Worm (Caenorhabditis elegans) whole organism, late embryonic: ENCODE data around the gene ppat-1.

Source experiments
- C08G9.2 ChIP-seq: sonication (generic microtip); optimal IDR thresholded peaks from 2 replicates; lab custom pipeline; 2016; ENCODE audit warnings: mild to moderate bottlenecking, missing genetic modification characterization, moderate library complexity, missing compliant biosample characterization
- C38D4.7 ChIP-seq: fragments of 200-800 bp; sonication (Bioruptor generic); optimal IDR thresholded peaks from 2 replicates; lab custom pipeline; 2018; ENCODE audit warnings: mild to moderate bottlenecking, missing genetic modification characterization, moderate library complexity, missing compliant biosample characterization
- F13H6.1 ChIP-seq: sonication (generic microtip); optimal IDR thresholded peaks from 2 replicates; lab custom pipeline; 2016; ENCODE audit warnings: missing genetic modification characterization, missing compliant biosample characterization
- K02D7.2 ChIP-seq: sonication (generic microtip); optimal IDR thresholded peaks from 2 replicates; lab custom pipeline; 2017; ENCODE audit warnings: mild to moderate bottlenecking, missing genetic modification characterization, missing compliant biosample characterization
- T23F11.4 ChIP-seq: fragments of 200-800 bp; sonication (Bioruptor generic); optimal IDR thresholded peaks from 2 replicates; lab custom pipeline; 2018; ENCODE audit warnings: mild to moderate bottlenecking, missing genetic modification characterization, missing compliant biosample characterization
- Y22D7AL.16 ChIP-seq: sonication (generic microtip); optimal IDR thresholded peaks from 2 replicates; lab custom pipeline; 2016; ENCODE audit warnings: missing genetic modification characterization, missing compliant biosample characterization
- ceh-14 ChIP-seq: sonication (generic microtip); optimal IDR thresholded peaks from 2 replicates; lab custom pipeline; 2016; ENCODE audit warnings: missing genotype, missing genetic modification characterization, missing compliant biosample characterization
- ceh-22 ChIP-seq: sonication (generic microtip); optimal IDR thresholded peaks from 2 replicates; lab custom pipeline; 2017; ENCODE audit warnings: missing biosample characterization, missing genetic modification characterization
- ceh-34 ChIP-seq: sonication (generic microtip); optimal IDR thresholded peaks from 2 replicates; lab custom pipeline; 2016; ENCODE audit warnings: mild to moderate bottlenecking, missing genetic modification characterization, missing compliant biosample characterization
- ceh-9 ChIP-seq: sonication (generic microtip); optimal IDR thresholded peaks from 2 replicates; lab custom pipeline; 2016; ENCODE audit warnings: mild to moderate bottlenecking, missing genetic modification characterization, inconsistent platforms, missing compliant biosample characterization
- che-1 ChIP-seq: sonication (generic microtip); optimal IDR thresholded peaks from 2 replicates; lab custom pipeline; 2016; ENCODE audit warnings: mild to moderate bottlenecking, missing genetic modification characterization, missing compliant biosample characterization
- dve-1 ChIP-seq: sonication (generic microtip); optimal IDR thresholded peaks from 2 replicates; lab custom pipeline; 2017; ENCODE audit warnings: antibody characterized with exemption, mild to moderate bottlenecking, missing genetic modification characterization, missing compliant biosample characterization
- fkh-10 ChIP-seq: fragments of 150-350 bp; optimal IDR thresholded peaks from 2 replicates; lab custom pipeline; 2014; ENCODE audit warnings: missing biosample characterization, missing genetic modification reagents, missing genetic modification characterization
- hlh-13 ChIP-seq: fragments of 200-800 bp; sonication (Bioruptor generic); optimal IDR thresholded peaks from 2 replicates; lab custom pipeline; 2018; ENCODE audit warnings: mild to moderate bottlenecking, missing genetic modification characterization, missing compliant biosample characterization
- hlh-15 ChIP-seq: sonication (generic microtip); optimal IDR thresholded peaks from 2 replicates; lab custom pipeline; 2016; ENCODE audit warnings: missing genetic modification characterization, missing compliant biosample characterization
- hlh-6 ChIP-seq: sonication (generic microtip); optimal IDR thresholded peaks from 2 replicates; lab custom pipeline; 2016; ENCODE audit warnings: missing genotype, missing genetic modification characterization, missing compliant biosample characterization
- lim-6 ChIP-seq: sonication (generic microtip); optimal IDR thresholded peaks from 2 replicates; lab custom pipeline; 2016; ENCODE audit warnings: missing genetic modification characterization, missing compliant biosample characterization
- lin-11 ChIP-seq: fragments of 200-800 bp; sonication (Bioruptor generic); optimal IDR thresholded peaks from 2 replicates; lab custom pipeline; 2018; ENCODE audit warnings: mild to moderate bottlenecking, missing genetic modification characterization, missing compliant biosample characterization
- nhr-11 ChIP-seq: fragments of 150-350 bp; optimal IDR thresholded peaks from 2 replicates; lab custom pipeline; 2014; ENCODE audit warnings: missing biosample characterization, missing genetic modification characterization
- nhr-232 ChIP-seq: sonication (generic microtip); optimal IDR thresholded peaks from 2 replicates; lab custom pipeline; 2016; ENCODE audit warnings: missing genetic modification characterization, missing compliant biosample characterization
- odd-2 ChIP-seq: sonication (generic microtip); optimal IDR thresholded peaks from 2 replicates; lab custom pipeline; 2017; ENCODE audit warnings: antibody characterized with exemption, mild to moderate bottlenecking, missing genetic modification characterization, missing compliant biosample characterization
- pat-9 ChIP-seq: fragments of 200-800 bp; sonication (Bioruptor generic); optimal IDR thresholded peaks from 2 replicates; lab custom pipeline; 2018; ENCODE audit warnings: mild to moderate bottlenecking, missing genetic modification characterization, moderate library complexity, missing compliant biosample characterization
- pax-1 ChIP-seq: fragments of 150-350 bp; optimal IDR thresholded peaks from 2 replicates; lab custom pipeline; 2014; ENCODE audit warnings: missing biosample characterization, missing genetic modification characterization
- ref-2 ChIP-seq: sonication (generic microtip); optimal IDR thresholded peaks from 2 replicates; lab custom pipeline; 2016; ENCODE audit warnings: missing genetic modification characterization, missing compliant biosample characterization
- rnt-1 ChIP-seq: sonication (generic microtip); optimal IDR thresholded peaks from 2 replicates; lab custom pipeline; 2016; ENCODE audit warnings: missing genetic modification characterization, missing compliant biosample characterization
- sdc-2 ChIP-seq: sonication (generic microtip); optimal IDR thresholded peaks from 2 replicates; lab custom pipeline; 2016; ENCODE audit warnings: missing genotype, missing genetic modification characterization, missing compliant biosample characterization
- syd-9 ChIP-seq: sonication (generic microtip); optimal IDR thresholded peaks from 2 replicates; lab custom pipeline; 2016; ENCODE audit warnings: mild to moderate bottlenecking, missing genetic modification characterization, moderate library complexity, missing compliant biosample characterization
- tbx-2 ChIP-seq: sonication (generic microtip); optimal IDR thresholded peaks from 2 replicates; lab custom pipeline; 2016; ENCODE audit warnings: missing genetic modification characterization, missing compliant biosample characterization
- tbx-7 ChIP-seq: sonication (generic microtip); optimal IDR thresholded peaks from 2 replicates; lab custom pipeline; 2016; ENCODE audit warnings: missing genotype, missing genetic modification characterization, missing compliant biosample characterization
- unc-3 ChIP-seq, 2 experiments: fragments of 200-800 bp in 1 of 2; sonication (Bioruptor generic) in 1 of 2; sonication (generic microtip) in 1 of 2; conservative IDR thresholded peaks in 1 of 2; optimal IDR thresholded peaks in 1 of 2; 2 replicates each; pipeline versions ENCODE4 v1.3.6 to Lab custom; 2016 to 2022; ENCODE audit warnings: missing compliant biosample characterization in 2 of 2, missing genetic modification characterization in 2 of 2, missing genetic modification reagents in 1 of 2
- unc-42 ChIP-seq: sonication (generic microtip); optimal IDR thresholded peaks from 2 replicates; lab custom pipeline; 2016; ENCODE audit warnings: missing genotype, missing genetic modification characterization, missing compliant biosample characterization
- unc-55 ChIP-seq: sonication (generic microtip); optimal IDR thresholded peaks from 2 replicates; lab custom pipeline; 2017; ENCODE audit warnings: missing biosample characterization, missing genetic modification reagents, missing genetic modification characterization
- zip-5 ChIP-seq: sonication (generic microtip); optimal IDR thresholded peaks from 2 replicates; lab custom pipeline; 2016; ENCODE audit warnings: missing genetic modification characterization, missing compliant biosample characterization
- ztf-16 ChIP-seq: sonication (generic microtip); optimal IDR thresholded peaks from 2 replicates; lab custom pipeline; 2017; ENCODE audit warnings: missing genetic modification characterization, missing compliant biosample characterization

The ppat-1 gene

ce11 chrIII:4688965-4689364 is at the start of gene ppat-1:
Gene ppat-1, plus strand, starts transcription at chrIII:4689280.
- no peak for TF ChIP-seq ceh-14 (tag; lab: Kevin White, UChicago)
- TF ChIP-seq ref-2 (tag; lab: Kevin White, UChicago) = no peak
- no peak for TF ChIP-seq unc-3 (GFP tag; conservative IDR thresholded peaks at IDR 0.05; lab: Robert Waterston, UW)
- TF ChIP-seq unc-3 (tag; optimal IDR thresholded peaks at IDR 0.05; lab: Kevin White, UChicago) = no peak
- TF ChIP-seq dve-1 (tag; lab: Kevin White, UChicago) = no peak
- no peak for TF ChIP-seq ceh-9
- no peak for TF ChIP-seq hlh-15 (tag; lab: Kevin White, UChicago)
- no peak for TF ChIP-seq sdc-2 (tag; lab: Kevin White, UChicago)
- TF ChIP-seq syd-9 = no peak
- TF ChIP-seq fkh-10 = no peak
- no peak for TF ChIP-seq nhr-11 (tag; lab: Kevin White, UChicago)
- no peak for TF ChIP-seq C38D4.7 (GFP tag; lab: Kevin White, UChicago)
- no peak for TF ChIP-seq Y22D7AL.16 (tag; lab: Kevin White, UChicago)
- no peak for TF ChIP-seq ceh-22 (tag; lab: Kevin White, UChicago)
- TF ChIP-seq K02D7.2 (tag; lab: Kevin White, UChicago) = no peak
- no peak for TF ChIP-seq T23F11.4 (GFP tag; lab: Kevin White, UChicago)
- TF ChIP-seq unc-55 (GFP tag; lab: Kevin White, UChicago) = no peak
- TF ChIP-seq rnt-1 (tag; lab: Kevin White, UChicago) = no peak
- TF ChIP-seq hlh-6 (tag; lab: Kevin White, UChicago) = no peak
- no peak for TF ChIP-seq nhr-232

DNA sequence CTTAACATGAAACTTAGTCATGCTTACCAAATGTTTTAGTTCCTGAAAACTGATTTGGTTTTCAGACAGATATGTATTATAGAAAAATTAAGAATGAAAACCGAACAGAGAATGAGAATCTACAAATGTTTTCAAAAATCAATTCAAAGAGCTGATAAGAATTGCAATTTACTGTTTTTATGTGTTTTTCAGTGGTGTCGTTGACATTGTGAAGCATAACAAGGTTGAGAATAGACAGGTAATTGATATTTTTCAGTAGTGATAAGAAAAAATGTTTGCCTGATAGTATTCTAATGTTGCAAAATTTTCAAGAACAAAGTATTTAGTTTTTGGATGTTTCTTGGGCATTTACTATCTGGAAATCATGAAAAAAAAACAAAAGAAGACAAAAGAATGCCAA is 45.8 kb upstream of the ppat-1 start, which contains the start of gene pfas-1:
TSS of gene pfas-1 (minus strand) at position 49 of the 400 bp plus-strand sequence.
- no peak for TF ChIP-seq F13H6.1 (tag; lab: Kevin White, UChicago)
- no peak for TF ChIP-seq tbx-2 (tag; lab: Kevin White, UChicago)
- no peak for TF ChIP-seq ceh-34 (tag; lab: Kevin White, UChicago)
- TF ChIP-seq zip-5 (tag; lab: Kevin White, UChicago) = no peak
- TF ChIP-seq unc-3 (GFP tag; conservative IDR thresholded peaks at IDR 0.05; lab: Robert Waterston, UW) = no peak
- no peak for TF ChIP-seq unc-3 (tag; optimal IDR thresholded peaks at IDR 0.05; lab: Kevin White, UChicago)
- no peak for TF ChIP-seq hlh-6 (tag; lab: Kevin White, UChicago)
- no peak for TF ChIP-seq pat-9
- TF ChIP-seq, all 69 proteins: peak for 0

DNA sequence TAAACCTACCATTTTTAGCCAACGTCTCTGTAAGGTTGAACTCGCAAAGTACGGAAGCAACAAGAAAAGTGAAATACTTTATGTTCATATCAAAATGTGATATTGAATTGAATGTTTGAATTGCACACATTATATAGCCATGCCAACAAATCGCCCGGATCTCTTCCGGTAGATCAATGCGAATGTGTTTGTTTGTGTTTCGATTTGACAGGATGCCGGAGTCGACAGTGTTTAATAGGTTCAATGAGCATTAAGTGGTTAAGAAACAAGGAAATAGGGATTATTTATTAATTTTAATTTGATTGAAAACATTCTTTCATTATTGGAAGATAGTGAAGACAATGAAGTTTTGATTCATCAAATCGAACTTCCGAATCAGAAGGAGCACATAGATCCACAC is 42.8 kb upstream of the ppat-1 start, which contains the start of gene pqn-29:
TSS of gene pqn-29 (minus strand) at position 101 of the 400 bp plus-strand sequence.
- TF ChIP-seq F13H6.1 (tag; lab: Kevin White, UChicago) = no peak
- no peak for TF ChIP-seq pax-1
- TF ChIP-seq odd-2 (tag; lab: Kevin White, UChicago) = no peak
- no peak for TF ChIP-seq C08G9.2
- TF ChIP-seq hlh-6 (tag; lab: Kevin White, UChicago) = no peak
- TF ChIP-seq rnt-1 (tag; lab: Kevin White, UChicago) = no peak
- no peak for TF ChIP-seq ztf-16 (tag; lab: Kevin White, UChicago)
- TF ChIP-seq tbx-7 (tag; lab: Kevin White, UChicago) = no peak
- no peak for TF ChIP-seq syd-9
- TF ChIP-seq sdc-2 (tag; lab: Kevin White, UChicago) = no peak
- no peak for TF ChIP-seq lim-6 (tag; lab: Kevin White, UChicago)
- no peak for TF ChIP-seq pat-9
- TF ChIP-seq unc-42 (tag; lab: Kevin White, UChicago) = no peak
- no peak for TF ChIP-seq zip-5 (tag; lab: Kevin White, UChicago)
- no peak for TF ChIP-seq hlh-13 (GFP tag; lab: Kevin White, UChicago)
- TF ChIP-seq che-1 (tag; lab: Kevin White, UChicago) = no peak
- TF ChIP-seq lin-11 (tag; lab: Kevin White, UChicago) = no peak

ce11 chrIII:4647341-4647740 is 41.7 kb upstream of the ppat-1 start:
- TF ChIP-seq K02D7.2 (tag; lab: Kevin White, UChicago) = no peak
- no peak for TF ChIP-seq unc-55 (GFP tag; lab: Kevin White, UChicago)
- no peak for TF ChIP-seq ref-2 (tag; lab: Kevin White, UChicago)
- TF ChIP-seq, all 69 proteins: peak for 0
